Worm (Caenorhabditis elegans) whole organism, L4/young adult: ENCODE results near the gene dyci-1.

Source experiments
- W03F9.2 ChIP-seq: fragments of 150-350 bp; optimal IDR thresholded peaks from 2 replicates; lab custom pipeline; 2014; ENCODE audit warnings: missing biosample characterization, missing genetic modification characterization
- dao-5 ChIP-seq: sonication (generic microtip); optimal IDR thresholded peaks from 2 replicates; lab custom pipeline; 2016; ENCODE audit warnings: missing genotype, missing genetic modification characterization, moderate library complexity, missing compliant biosample characterization
- him-1 ChIP-seq: sonication (generic microtip); optimal IDR thresholded peaks from 2 replicates; lab custom pipeline; 2016; ENCODE audit warnings: missing genotype, missing genetic modification reagents, missing genetic modification characterization, missing compliant biosample characterization

DNA sequence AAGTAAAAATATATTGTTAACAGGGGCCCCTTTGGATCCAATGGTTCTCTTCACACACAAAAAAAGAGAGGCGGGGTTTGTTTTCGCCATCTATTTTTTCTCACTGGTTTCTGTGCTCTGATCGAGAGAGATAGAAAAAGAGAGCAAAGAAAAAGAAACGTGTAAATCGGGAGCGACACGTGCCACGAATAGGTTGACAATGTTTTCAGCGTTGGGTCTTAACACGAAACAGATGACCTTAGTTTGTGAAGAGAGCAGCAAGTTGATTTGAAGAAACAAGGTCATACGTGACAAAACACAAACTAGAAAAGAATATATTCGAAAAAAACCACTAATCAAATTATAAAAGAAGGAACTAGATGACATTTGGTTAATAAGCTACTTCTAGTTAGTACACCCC lies 36.6 kb downstream of the dyci-1 start, which contains the start of gene lin-45:
- TF ChIP-seq dao-5 (tag; lab: Kevin White, UChicago) (no peak), him-1 (tag; lab: Kevin White, UChicago) (no peak), W03F9.2 (tag; lab: Kevin White, UChicago) (no peak)
